Worm (Caenorhabditis elegans): ENCODE measurements around the gene epn-1.

- TF ChIP-seq nhr-11 (tag; optimal IDR thresholded peaks at IDR 0.05) (no peak), lin-13 (GFP tag; optimal IDR thresholded peaks at IDR 0.05) (no peak), lsy-2 (tag; optimal IDR thresholded peaks at IDR 0.05) (no peak), snpc-4 (tag; optimal IDR thresholded peaks at IDR 0.05) (no peak), fos-1 (tag; optimal IDR thresholded peaks at IDR 0.05) (no peak)
Measured at ce11 chrX:14773238-14773637, 45.1 kb downstream of the epn-1 start, which contains the start of gene unc-3.

All from whole organism, L2 larva.